Fruit fly (Drosophila melanogaster) whole organism, pupa: Measurements from ENCODE around the gene Abl.

Experiments used
- CG10348 ChIP-seq: fragments of 200-800 bp; sonication (Bioruptor generic); IDR thresholded peaks from 2 replicates; pipeline ENCODE4 v1.3.6; 2022; ENCODE audit warnings: missing biosample characterization, missing genetic modification characterization
- CG12605 ChIP-seq: fragments of 200-800 bp; sonication (Bioruptor generic); IDR thresholded peaks from 2 replicates; pipeline ENCODE4 v1.3.6; 2022; ENCODE audit warnings: missing biosample characterization, missing genetic modification characterization
- CG13204 ChIP-seq: fragments of 200-800 bp; sonication (Bioruptor generic); optimal IDR thresholded peaks from 2 replicates; lab custom pipeline; 2018; ENCODE audit warnings: missing biosample characterization, mild to moderate bottlenecking, missing genetic modification characterization, moderate library complexity
- CG14655 ChIP-seq: fragments of 200-800 bp; sonication (Bioruptor generic); optimal IDR thresholded peaks from 3 replicates; lab custom pipeline; 2017; ENCODE audit warnings: mild to moderate bottlenecking, missing biosample characterization, missing genetic modification reagents, missing genetic modification characterization
- CG15710 ChIP-seq: fragments of 200-800 bp; sonication (Bioruptor generic); optimal IDR thresholded peaks from 2 replicates; lab custom pipeline; 2018; ENCODE audit warnings: missing biosample characterization, mild to moderate bottlenecking, missing genetic modification characterization, moderate library complexity
- CG17806 ChIP-seq: fragments of 200-800 bp; sonication (Bioruptor generic); optimal IDR thresholded peaks from 2 replicates; lab custom pipeline; 2018; ENCODE audit warnings: missing biosample characterization, mild to moderate bottlenecking, missing genetic modification characterization, moderate library complexity
- CG32121 ChIP-seq: fragments of 200-800 bp; sonication (Bioruptor generic); IDR thresholded peaks from 2 replicates; pipeline ENCODE4 v1.3.6; 2022; ENCODE audit warnings: missing biosample characterization, missing genetic modification characterization
- CG34367 ChIP-seq: fragments of 200-800 bp; sonication (Bioruptor generic); optimal IDR thresholded peaks from 2 replicates; lab custom pipeline; 2018; ENCODE audit warnings: missing biosample characterization, mild to moderate bottlenecking, missing genetic modification characterization
- CG4496 ChIP-seq: fragments of 200-800 bp; sonication (Bioruptor generic); IDR thresholded peaks from 3 replicates; pipeline ENCODE4 v1.3.6; 2022; ENCODE audit warnings: missing biosample characterization, missing genetic modification characterization
- CG8159 ChIP-seq: fragments of 200-800 bp; sonication (Bioruptor generic); optimal IDR thresholded peaks from 3 replicates; lab custom pipeline; 2018; ENCODE audit warnings: missing biosample characterization, mild to moderate bottlenecking, missing genetic modification characterization, moderate library complexity
- CG8301 ChIP-seq: fragments of 200-800 bp; sonication (Bioruptor generic); optimal IDR thresholded peaks from 2 replicates; lab custom pipeline; 2018; ENCODE audit warnings: missing biosample characterization, mild to moderate bottlenecking, missing genetic modification characterization
- CG9948 ChIP-seq: fragments of 200-800 bp; sonication (Bioruptor generic); optimal IDR thresholded peaks from 2 replicates; lab custom pipeline; 2018; ENCODE audit warnings: missing biosample characterization, mild to moderate bottlenecking, missing genetic modification characterization, moderate library complexity
- D1 ChIP-seq: fragments of 200-800 bp; sonication (Bioruptor generic); optimal IDR thresholded peaks from 2 replicates; lab custom pipeline; 2018; ENCODE audit warnings: missing biosample characterization, mild to moderate bottlenecking, missing genetic modification characterization, moderate library complexity
- EcR ChIP-seq: fragments of 200-800 bp; sonication (Bioruptor generic); optimal IDR thresholded peaks from 3 replicates; lab custom pipeline; 2019; ENCODE audit warnings: missing biosample characterization, missing genetic modification characterization, mild to moderate bottlenecking, moderate library complexity, missing genetic modification reagents
- Ets98B ChIP-seq: fragments of 200-800 bp; sonication (Bioruptor generic); IDR thresholded peaks from 2 replicates; pipeline ENCODE4 v1.3.6; 2022; ENCODE audit warnings: missing biosample characterization, missing genetic modification characterization
- Pif1A ChIP-seq: fragments of 200-800 bp; sonication (Bioruptor generic); optimal IDR thresholded peaks from 3 replicates; lab custom pipeline; 2016; ENCODE audit warnings: missing biosample characterization, missing genetic modification characterization
- Pif1B ChIP-seq: fragments of 200-800 bp; sonication (Bioruptor generic); optimal IDR thresholded peaks from 3 replicates; lab custom pipeline; 2016; ENCODE audit warnings: missing biosample characterization, missing genetic modification characterization
- Snoo ChIP-seq: fragments of 200-800 bp; sonication (Bioruptor generic); optimal IDR thresholded peaks from 3 replicates; lab custom pipeline; 2017; ENCODE audit warnings: missing biosample characterization, mild to moderate bottlenecking, missing genetic modification characterization, inconsistent platforms
- fd96Ca ChIP-seq: fragments of 200-800 bp; sonication (Bioruptor generic); IDR thresholded peaks from 3 replicates; pipeline ENCODE4 v1.3.6; 2022; ENCODE audit warnings: missing biosample characterization, missing genetic modification characterization
- gl ChIP-seq: fragments of 200-800 bp; sonication (Bioruptor generic); optimal IDR thresholded peaks from 2 replicates; lab custom pipeline; 2018; ENCODE audit warnings: missing biosample characterization, mild to moderate bottlenecking, missing genetic modification characterization
- rn ChIP-seq: fragments of 200-800 bp; sonication (Bioruptor generic); IDR thresholded peaks from 2 replicates; pipeline ENCODE4 v1.3.6; 2022; ENCODE audit warnings: missing biosample characterization, missing genetic modification characterization

Abl gene

DNA sequence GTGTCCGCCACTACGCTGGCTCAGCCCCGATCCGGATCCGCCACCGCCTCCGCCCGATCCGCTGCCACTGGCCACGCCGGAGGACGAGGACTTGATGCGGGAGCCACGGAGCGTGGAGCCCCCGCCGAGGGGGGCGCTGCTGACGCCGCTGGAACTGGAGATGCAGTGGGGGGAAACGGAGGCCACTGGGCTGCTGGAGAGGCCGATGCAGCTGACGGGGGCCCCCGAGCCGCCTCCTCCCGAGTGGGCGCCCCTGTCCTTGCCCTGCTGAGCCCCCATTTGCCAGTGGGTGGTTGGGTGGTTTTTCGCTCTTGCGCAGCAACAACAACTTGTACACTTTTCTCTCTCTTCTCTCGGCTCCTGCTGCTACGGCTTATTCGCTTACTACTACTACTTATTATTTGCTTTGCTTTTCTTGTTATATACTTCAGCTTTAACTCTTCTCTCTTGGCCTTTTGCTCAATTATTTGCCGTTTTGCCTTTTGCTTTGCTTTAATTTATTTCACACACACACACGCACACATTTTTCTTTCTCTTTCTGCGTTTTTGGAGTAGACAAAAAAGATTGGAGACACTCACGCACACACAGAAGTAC lies 720 bp downstream of the Abl start:
- TF ChIP-seq CG32121 = peak; percentile 37; the same call in 1 of the 2 replicates
- 0 out of 2 replicates have a peak, but pooled peaks have one; percentile 3 for TF ChIP-seq rn (GFP tag; lab: Robert Waterston, UW)
- TF ChIP-seq Pif1A (GFP tag; lab: Kevin White, UChicago) = no peak
- peak; percentile 28 for TF ChIP-seq CG13204 (GFP tag; lab: Kevin White, UChicago)
- TF ChIP-seq CG4496 (GFP tag; lab: Robert Waterston, UW) = peak; percentile 31; the same call in 1 of the 3 replicates
- TF ChIP-seq fd96Ca (GFP tag; lab: Robert Waterston, UW) = peak; percentile 62; the same call in 1 of the 3 replicates
- no peak for TF ChIP-seq CG34367 (tag; lab: Kevin White, UChicago)
- no peak for TF ChIP-seq CG15710 (tag; lab: Kevin White, UChicago)
- TF ChIP-seq, all 21 proteins: peak for 5

DNA sequence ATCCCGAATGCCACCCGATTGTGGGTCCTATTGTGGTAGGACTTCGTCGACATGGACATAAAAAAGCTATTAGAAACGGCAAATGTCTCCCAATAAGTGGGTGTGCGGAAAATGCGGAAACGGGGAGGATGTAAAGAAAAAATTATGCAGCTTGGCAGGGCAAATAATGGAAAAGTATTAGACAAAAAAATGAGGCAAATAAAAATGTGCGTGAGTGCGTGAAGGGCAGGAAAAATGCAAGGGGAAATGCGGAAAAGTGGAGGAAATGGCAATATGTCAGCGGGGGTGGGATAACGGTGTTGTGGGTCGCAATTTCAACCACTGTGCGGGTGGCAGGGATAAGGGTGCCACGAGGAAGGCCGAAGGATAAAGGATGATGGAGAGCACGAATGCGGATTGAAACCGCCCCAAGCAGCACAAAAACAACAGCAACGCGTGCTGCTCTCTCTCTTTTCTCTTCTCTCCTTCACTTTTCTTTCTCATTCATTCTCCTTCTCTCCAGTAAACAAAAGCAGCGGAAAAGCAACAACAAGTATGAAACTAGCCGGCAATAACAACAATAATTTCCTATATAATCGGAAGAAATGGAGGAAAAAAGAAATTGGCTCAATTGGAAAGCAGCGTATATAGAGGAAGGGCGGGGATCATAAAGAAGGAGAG lies 2.2 kb downstream of the Abl start:
- no peak for TF ChIP-seq CG4496 (GFP tag; lab: Robert Waterston, UW)
- TF ChIP-seq CG34367 (tag; lab: Kevin White, UChicago) = no peak
- no peak for TF ChIP-seq CG9948 (tag; lab: Kevin White, UChicago)
- no peak for TF ChIP-seq rn (GFP tag; lab: Robert Waterston, UW)
- no peak for TF ChIP-seq CG14655
- TF ChIP-seq CG12605 (GFP tag; lab: Robert Waterston, UW) = no peak
- TF ChIP-seq CG13204 (GFP tag; lab: Kevin White, UChicago) = no peak
- TF ChIP-seq CG8301 (tag; lab: Kevin White, UChicago) = no peak
- TF ChIP-seq Ets98B = no peak
- no peak for TF ChIP-seq D1 (tag; lab: Kevin White, UChicago)
- no peak for TF ChIP-seq CG10348 (GFP tag; lab: Robert Waterston, UW)

DNA sequence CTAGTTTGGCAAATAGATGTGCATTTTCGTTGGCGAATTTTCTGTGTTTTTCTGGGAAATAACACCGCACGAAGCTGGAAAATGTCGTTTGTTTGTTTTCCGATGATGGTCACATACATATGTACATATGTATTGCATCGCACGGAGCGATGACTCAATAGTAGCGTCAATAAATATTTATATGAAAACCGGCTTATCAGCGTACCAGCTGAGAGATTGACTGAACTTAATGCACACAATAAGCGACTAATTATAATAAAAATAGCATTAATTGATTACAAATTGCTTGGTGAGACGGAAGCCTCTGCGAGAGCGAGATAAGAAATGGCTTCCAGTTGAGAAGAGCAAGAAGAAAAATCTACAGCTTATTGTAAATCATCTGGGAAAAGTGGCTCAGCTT lies 3.2 kb downstream of the Abl start:
- no peak for TF ChIP-seq Pif1B
- TF ChIP-seq CG32121 = no peak
- TF ChIP-seq fd96Ca (GFP tag; lab: Robert Waterston, UW) = no peak
- no peak for TF ChIP-seq CG15710 (tag; lab: Kevin White, UChicago)
- no peak for TF ChIP-seq gl
- TF ChIP-seq CG10348 (GFP tag; lab: Robert Waterston, UW) = no peak
- TF ChIP-seq EcR (GFP tag; lab: Kevin White, UChicago) = peak; percentile 22
- no peak for TF ChIP-seq Ets98B

DNA sequence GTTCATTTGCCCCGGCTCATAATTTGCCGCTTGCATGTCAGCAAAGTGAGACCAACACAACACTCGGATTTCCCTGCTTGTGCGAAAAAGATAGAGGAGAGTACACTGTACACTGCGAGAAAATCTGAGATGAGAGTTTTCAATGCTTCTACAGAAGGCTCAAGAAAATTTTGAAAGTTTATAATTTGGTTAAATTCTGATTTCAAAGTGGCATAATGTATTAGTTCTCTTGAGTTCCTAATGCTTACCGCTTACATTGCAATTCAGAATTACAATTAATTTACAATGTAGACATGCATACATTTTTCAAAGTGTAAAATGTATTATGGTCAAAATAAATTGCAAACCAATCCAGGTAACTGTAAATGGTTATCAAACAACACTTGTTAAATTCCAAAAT lies 4.7 kb downstream of the Abl start:
- peak; percentile 58 for TF ChIP-seq Pif1A (GFP tag; lab: Kevin White, UChicago)
- peak; percentile 62 for TF ChIP-seq CG8159 (tag; lab: Kevin White, UChicago)
- peak; percentile 43; the same call in 1 of the 3 replicates for TF ChIP-seq fd96Ca (GFP tag; lab: Robert Waterston, UW)
- peak; percentile 24 for TF ChIP-seq D1 (tag; lab: Kevin White, UChicago)
- peak; percentile 22 for TF ChIP-seq CG17806 (tag; lab: Kevin White, UChicago)
- no peak for TF ChIP-seq CG12605 (GFP tag; lab: Robert Waterston, UW)
- peak; percentile 33; the same call in 1 of the 2 replicates for TF ChIP-seq Ets98B
- TF ChIP-seq CG8301 (tag; lab: Kevin White, UChicago) = peak; percentile 78
- no peak for TF ChIP-seq Snoo
- TF ChIP-seq CG4496 (GFP tag; lab: Robert Waterston, UW) = peak; percentile 68; the same call in 2 of the 3 replicates
- peak; percentile 75 for TF ChIP-seq CG9948 (tag; lab: Kevin White, UChicago)
- TF ChIP-seq CG32121 = peak; percentile 64; the same call in 1 of the 2 replicates
- TF ChIP-seq CG14655 = peak; percentile 71
- TF ChIP-seq CG10348 (GFP tag; lab: Robert Waterston, UW) = no peak
- no peak for TF ChIP-seq gl

DNA sequence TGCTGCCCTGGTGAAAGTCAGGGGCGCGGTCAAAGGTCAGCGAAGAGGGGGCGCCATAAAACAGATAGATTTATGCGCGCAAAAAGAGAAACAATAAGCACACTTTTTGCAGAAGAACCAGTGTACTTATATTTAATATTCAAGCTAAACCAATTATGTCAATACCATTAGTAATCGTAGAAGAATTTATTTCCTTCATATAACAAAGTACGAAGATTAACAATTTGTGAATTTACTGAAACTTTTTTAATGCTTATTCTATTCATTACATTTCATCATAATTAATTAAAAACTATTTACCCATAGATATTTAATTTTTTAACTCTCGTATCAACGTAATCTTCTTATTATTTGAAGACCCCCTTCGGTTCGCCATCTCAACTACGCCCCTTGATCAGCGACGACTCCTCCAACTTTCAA lies 5.6 kb downstream of the Abl start:
- peak; percentile 35; the same call in 1 of the 2 replicates for TF ChIP-seq CG32121
- peak; percentile 89 for TF ChIP-seq CG14655
- peak; percentile 57 for TF ChIP-seq CG17806 (tag; lab: Kevin White, UChicago)
- no peak for TF ChIP-seq CG10348 (GFP tag; lab: Robert Waterston, UW)
- TF ChIP-seq gl = peak; percentile 6
- peak; percentile 77 for TF ChIP-seq CG15710 (tag; lab: Kevin White, UChicago)
- TF ChIP-seq CG8159 (tag; lab: Kevin White, UChicago) = peak; percentile 85
- TF ChIP-seq CG13204 (GFP tag; lab: Kevin White, UChicago) = peak; percentile 46
- no peak; the same call in 2 of the 3 replicates for TF ChIP-seq fd96Ca (GFP tag; lab: Robert Waterston, UW)
- TF ChIP-seq Ets98B = no peak
- TF ChIP-seq rn (GFP tag; lab: Robert Waterston, UW) = no peak
- TF ChIP-seq CG9948 (tag; lab: Kevin White, UChicago) = peak; percentile 83
- peak; percentile 81 for TF ChIP-seq Pif1A (GFP tag; lab: Kevin White, UChicago)
- TF ChIP-seq CG4496 (GFP tag; lab: Robert Waterston, UW) = no peak
- no peak for TF ChIP-seq CG12605 (GFP tag; lab: Robert Waterston, UW)
- no peak for TF ChIP-seq EcR (GFP tag; lab: Kevin White, UChicago)
- TF ChIP-seq D1 (tag; lab: Kevin White, UChicago) = peak; percentile 68
- TF ChIP-seq Pif1B = peak; percentile 63
- peak; percentile 64 for TF ChIP-seq CG34367 (tag; lab: Kevin White, UChicago)
- peak; percentile 74 for TF ChIP-seq CG8301 (tag; lab: Kevin White, UChicago)
- peak; percentile 74 for TF ChIP-seq Snoo
